Fruit fly (Drosophila melanogaster) whole organism, embryonic: ENCODE data around the gene Traf-like.

Experiments
- Atf6 ChIP-seq: fragments of 200-800 bp; sonication (Bioruptor generic); IDR thresholded peaks from 2 replicates; pipeline ENCODE4 v1.3.6; 2022; ENCODE audit warnings: missing biosample characterization, missing genetic modification characterization
- Blimp-1 ChIP-seq: fragments of 200-800 bp; sonication (Bioruptor generic); optimal IDR thresholded peaks from 3 replicates; lab custom pipeline; 2018; ENCODE audit warnings: missing biosample characterization, missing genetic modification characterization, mild to moderate bottlenecking, moderate library complexity, missing genetic modification reagents
- CG1233 ChIP-seq: fragments of 200-800 bp; sonication (Bioruptor generic); optimal IDR thresholded peaks from 4 replicates; lab custom pipeline; 2018; ENCODE audit warnings: missing biosample characterization, mild to moderate bottlenecking, missing genetic modification characterization
- CG12744 ChIP-seq: fragments of 200-800 bp; sonication (Bioruptor generic); optimal IDR thresholded peaks from 2 replicates; lab custom pipeline; 2016; ENCODE audit warnings: missing biosample characterization, missing genetic modification characterization
- CG14667 ChIP-seq: fragments of 200-800 bp; sonication (Bioruptor generic); IDR thresholded peaks from 2 replicates; pipeline ENCODE4 v1.3.6; 2022; ENCODE audit warnings: missing biosample characterization, missing genetic modification characterization
- CG1529 ChIP-seq: fragments of 200-800 bp; sonication (Bioruptor generic); optimal IDR thresholded peaks from 3 replicates; lab custom pipeline; 2018; ENCODE audit warnings: missing biosample characterization, missing genetic modification characterization
- CG15696 ChIP-seq: fragments of 200-800 bp; sonication (Bioruptor generic); optimal IDR thresholded peaks from 2 replicates; lab custom pipeline; 2019; ENCODE audit warnings: missing biosample characterization, mild to moderate bottlenecking, missing genetic modification characterization, moderate library complexity
- CG16779 ChIP-seq: fragments of 200-800 bp; sonication (Bioruptor generic); IDR thresholded peaks from 2 replicates; pipeline ENCODE4 v1.3.6; 2022; ENCODE audit warnings: missing biosample characterization, missing genetic modification characterization
- CG30020 ChIP-seq: fragments of 200-800 bp; optimal IDR thresholded peaks from 2 replicates; lab custom pipeline; 2019; ENCODE audit warnings: missing biosample characterization, mild to moderate bottlenecking, missing genetic modification characterization, moderate library complexity
- CG30431 ChIP-seq: fragments of 200-800 bp; sonication (Bioruptor generic); optimal IDR thresholded peaks from 2 replicates; lab custom pipeline; 2017; ENCODE audit warnings: missing biosample characterization, missing genetic modification characterization
- CG31441 ChIP-seq: fragments of 200-800 bp; sonication (Bioruptor generic); IDR thresholded peaks from 2 replicates; pipeline ENCODE4 v1.3.6; 2022; ENCODE audit warnings: missing biosample characterization, missing genetic modification characterization
- CG34224 ChIP-seq: fragments of 200-800 bp; sonication (Bioruptor generic); IDR thresholded peaks from 3 replicates; pipeline ENCODE4 v1.3.6; 2022; ENCODE audit warnings: missing biosample characterization, missing genetic modification characterization; ENCODE audit not compliant: partially characterized antibody
- CG34376 ChIP-seq: fragments of 200-800 bp; sonication (Bioruptor generic); optimal IDR thresholded peaks from 2 replicates; lab custom pipeline; 2018; ENCODE audit warnings: missing biosample characterization, mild to moderate bottlenecking, missing genetic modification characterization
- CG4360 ChIP-seq: fragments of 200-800 bp; sonication (Bioruptor generic); IDR thresholded peaks from 2 replicates; pipeline ENCODE4 v1.3.6; 2022; ENCODE audit warnings: missing biosample characterization, missing genetic modification characterization
- CG6254 ChIP-seq: fragments of 200-800 bp; sonication (Bioruptor generic); optimal IDR thresholded peaks from 3 replicates; lab custom pipeline; 2017; ENCODE audit warnings: mild to moderate bottlenecking, missing biosample characterization, missing genetic modification reagents, missing genetic modification characterization
- CG7372 ChIP-seq: fragments of 200-800 bp; sonication (Bioruptor generic); IDR thresholded peaks from 2 replicates; pipeline ENCODE4 v1.3.6; 2022; ENCODE audit warnings: missing biosample characterization, missing genetic modification characterization
- CHES-1-like ChIP-seq: fragments of 200-800 bp; sonication (Bioruptor generic); optimal IDR thresholded peaks from 2 replicates; lab custom pipeline; 2016; ENCODE audit warnings: missing biosample characterization, missing genetic modification characterization
- CkIIα-i1 ChIP-seq: fragments of 200-800 bp; sonication (Bioruptor generic); IDR thresholded peaks from 2 replicates; pipeline ENCODE4 v1.3.6; 2022; ENCODE audit warnings: missing biosample characterization, missing genetic modification characterization
- D ChIP-seq, 2 experiments: fragments of 200-800 bp in 1 of 2; fragments of >200 bp in 1 of 2; sonication (Bioruptor generic) in 1 of 2; optimal IDR thresholded peaks; 2 replicates in 1 of 2; 3 replicates in 1 of 2; lab custom pipeline; 2017; ENCODE audit warnings: mild to moderate bottlenecking in 1 of 2, missing biosample characterization in 1 of 2, missing genetic modification characterization in 1 of 2, missing genetic modification reagents in 1 of 2
- Dbx ChIP-seq: fragments of 200-800 bp; sonication (Bioruptor generic); IDR thresholded peaks from 3 replicates; pipeline ENCODE4 v1.3.6; 2022; ENCODE audit warnings: missing biosample characterization, missing genetic modification characterization
- Dip3 ChIP-seq: fragments of 200-800 bp; sonication (Bioruptor generic); optimal IDR thresholded peaks from 3 replicates; lab custom pipeline; 2016; ENCODE audit warnings: missing biosample characterization, missing genetic modification characterization
- Doc2 ChIP-seq: fragments of 200-800 bp; sonication (Bioruptor generic); IDR thresholded peaks from 2 replicates; pipeline ENCODE4 v1.3.6; 2022; ENCODE audit warnings: missing biosample characterization, missing genetic modification characterization
- Elba2 ChIP-seq: fragments of 200-800 bp; sonication (Bioruptor generic); optimal IDR thresholded peaks from 3 replicates; lab custom pipeline; 2016; ENCODE audit warnings: missing biosample characterization, missing genetic modification characterization
- Gsc ChIP-seq: fragments of 200-800 bp; sonication (Bioruptor generic); IDR thresholded peaks from 2 replicates; pipeline ENCODE4 v1.3.6; 2022; ENCODE audit warnings: missing biosample characterization, missing genetic modification characterization
- Nf-YC ChIP-seq: fragments of 200-800 bp; optimal IDR thresholded peaks from 3 replicates; lab custom pipeline; 2019; ENCODE audit warnings: missing biosample characterization, mild to moderate bottlenecking, missing genetic modification characterization, moderate library complexity
- Opbp ChIP-seq: fragments of 200-800 bp; sonication (Bioruptor generic); IDR thresholded peaks from 3 replicates; pipeline ENCODE4 v1.3.6; 2022; ENCODE audit warnings: missing biosample characterization, missing genetic modification characterization; ENCODE audit not compliant: partially characterized antibody
- Rfx ChIP-seq: fragments of 200-800 bp; sonication (Bioruptor generic); IDR thresholded peaks from 2 replicates; pipeline ENCODE4 v1.3.6; 2022; ENCODE audit warnings: missing biosample characterization, missing genetic modification characterization
- Side ChIP-seq: fragments of 200-800 bp; sonication (Bioruptor generic); optimal IDR thresholded peaks from 2 replicates; lab custom pipeline; 2016; ENCODE audit warnings: missing biosample characterization, missing genetic modification characterization
- Sox102F ChIP-seq: fragments of 200-800 bp; sonication (Bioruptor generic); optimal IDR thresholded peaks from 2 replicates; lab custom pipeline; 2018; ENCODE audit warnings: missing biosample characterization, mild to moderate bottlenecking, missing genetic modification characterization, moderate library complexity
- Tbp ChIP-seq: fragments of >200 bp; optimal IDR thresholded peaks from 2 replicates; lab custom pipeline; 2018; ENCODE audit warnings: missing biosample characterization, missing genetic modification characterization
- Vsx1 ChIP-seq: fragments of 200-800 bp; sonication (Bioruptor generic); optimal IDR thresholded peaks from 2 replicates; lab custom pipeline; 2017; ENCODE audit warnings: missing biosample characterization, mild to moderate bottlenecking, missing genetic modification characterization, missing genetic modification reagents
- Xrp1 ChIP-seq: fragments of 200-800 bp; sonication (Bioruptor generic); IDR thresholded peaks from 2 replicates; pipeline ENCODE4 v1.3.6; 2022; ENCODE audit warnings: missing biosample characterization, missing genetic modification characterization
- chinmo ChIP-seq: fragments of 200-800 bp; sonication (Bioruptor generic); IDR thresholded peaks from 4 replicates; pipeline ENCODE4 v1.3.6; 2022; ENCODE audit warnings: missing biosample characterization, missing genetic modification characterization; ENCODE audit not compliant: partially characterized antibody
- dan ChIP-seq: fragments of 200-800 bp; sonication (Bioruptor generic); IDR thresholded peaks from 2 replicates; pipeline ENCODE4 v1.3.6; 2022; ENCODE audit warnings: missing biosample characterization, missing genetic modification characterization
- gce ChIP-seq: fragments of 200-800 bp; sonication (Bioruptor generic); IDR thresholded peaks from 3 replicates; pipeline ENCODE4 v1.3.6; 2022; ENCODE audit warnings: missing biosample characterization, missing genetic modification characterization
- gcm ChIP-seq: fragments of 200-800 bp; sonication (Bioruptor generic); optimal IDR thresholded peaks from 2 replicates; lab custom pipeline; 2019; ENCODE audit warnings: missing biosample characterization, mild to moderate bottlenecking, missing genetic modification characterization, moderate library complexity
- inv ChIP-seq: fragments of 200-800 bp; sonication (Bioruptor generic); IDR thresholded peaks from 2 replicates; pipeline ENCODE4 v1.3.6; 2022; ENCODE audit warnings: missing biosample characterization, missing genetic modification characterization; ENCODE audit not compliant: partially characterized antibody
- nerfin-2 ChIP-seq: fragments of 200-800 bp; sonication (Bioruptor generic); IDR thresholded peaks from 2 replicates; pipeline ENCODE4 v1.3.6; 2022; ENCODE audit warnings: missing biosample characterization, missing genetic modification characterization; ENCODE audit not compliant: partially characterized antibody
- nom ChIP-seq: fragments of 200-800 bp; sonication (Bioruptor generic); optimal IDR thresholded peaks from 2 replicates; lab custom pipeline; 2017; ENCODE audit warnings: missing biosample characterization, missing genetic modification characterization, mild to moderate bottlenecking, moderate library complexity, missing genetic modification reagents
- org-1 ChIP-seq: fragments of 200-800 bp; sonication (Bioruptor generic); optimal IDR thresholded peaks from 2 replicates; lab custom pipeline; 2017; ENCODE audit warnings: missing biosample characterization, missing genetic modification characterization
- otp ChIP-seq: fragments of 200-800 bp; sonication (Bioruptor generic); IDR thresholded peaks from 3 replicates; pipeline ENCODE4, ENCODE4 v1.3.6; 2022; ENCODE audit warnings: missing biosample characterization, missing genetic modification characterization
- pho ChIP-seq: fragments of 200-800 bp; sonication (Bioruptor generic); optimal IDR thresholded peaks from 2 replicates; lab custom pipeline; 2016; ENCODE audit warnings: missing biosample characterization, missing genetic modification characterization
- repo ChIP-seq: fragments of 200-800 bp; sonication (Bioruptor generic); optimal IDR thresholded peaks from 2 replicates; lab custom pipeline; 2016; ENCODE audit warnings: missing biosample characterization, missing genetic modification characterization
- sima ChIP-seq: fragments of 200-800 bp; sonication (Bioruptor generic); optimal IDR thresholded peaks from 2 replicates; lab custom pipeline; 2016; ENCODE audit warnings: missing biosample characterization, missing genetic modification characterization
- sisA ChIP-seq: fragments of 200-800 bp; sonication (Bioruptor generic); IDR thresholded peaks from 2 replicates; pipeline ENCODE4 v1.3.6; 2022; ENCODE audit warnings: missing biosample characterization, missing genetic modification characterization
- sna ChIP-seq: fragments of 200-800 bp; sonication (Bioruptor generic); IDR thresholded peaks from 2 replicates; pipeline ENCODE4 v1.3.6; 2022; ENCODE audit warnings: missing biosample characterization, missing genetic modification characterization; ENCODE audit not compliant: partially characterized antibody
- tap ChIP-seq: fragments of 200-800 bp; optimal IDR thresholded peaks from 3 replicates; lab custom pipeline; 2019; ENCODE audit warnings: missing biosample characterization, mild to moderate bottlenecking, missing genetic modification characterization, moderate library complexity
- trh ChIP-seq: fragments of 200-800 bp; sonication (Bioruptor generic); optimal IDR thresholded peaks from 2 replicates; lab custom pipeline; 2016; ENCODE audit warnings: missing biosample characterization, missing genetic modification characterization
- vvl ChIP-seq: fragments of 200-800 bp; sonication (Bioruptor generic); IDR thresholded peaks from 2 replicates; pipeline ENCODE4 v1.3.6; 2022; ENCODE audit warnings: missing biosample characterization, missing genetic modification characterization
- z ChIP-seq: fragments of 200-800 bp; sonication (Bioruptor generic); IDR thresholded peaks from 3 replicates; pipeline ENCODE4 v1.3.6; 2022; ENCODE audit warnings: missing biosample characterization, missing genetic modification characterization
- zf30C ChIP-seq: fragments of 200-800 bp; sonication (Bioruptor generic); optimal IDR thresholded peaks from 3 replicates; lab custom pipeline; 2018; ENCODE audit warnings: missing biosample characterization, mild to moderate bottlenecking, missing genetic modification characterization

Traf-like gene

DNA sequence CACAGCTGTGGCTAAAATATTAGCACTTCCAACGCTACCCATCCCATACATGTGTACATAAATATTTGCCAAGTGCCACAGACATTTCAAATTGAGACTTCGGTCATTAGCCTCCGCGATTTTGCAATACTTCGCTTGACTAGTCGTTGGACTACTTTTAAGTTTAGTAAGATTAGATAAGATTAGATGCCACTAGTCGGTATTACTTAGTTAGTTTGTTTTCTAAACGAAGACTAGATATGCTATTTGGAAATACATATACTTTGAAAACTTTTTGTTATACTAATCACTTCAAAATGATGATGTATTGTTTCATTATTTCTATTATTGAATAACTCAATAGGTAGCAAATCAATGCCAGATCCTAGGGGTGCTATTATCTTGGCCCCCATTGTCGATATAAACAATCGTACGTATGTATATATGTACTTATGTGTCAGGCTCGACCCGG lies 28.9 kb upstream of the Traf-like start (continued):
- TF ChIP-seq Atf6 (GFP tag; lab: Robert Waterston, UW) (peak; percentile 51; the same call in 1 of the 2 replicates), CG14667 (GFP tag; lab: Robert Waterston, UW) (no peak), CG30020 (tag; lab: Kevin White, UChicago) (no peak), org-1 (peak; percentile 47), nerfin-2 (GFP tag; lab: Robert Waterston, UW) (no peak), Gsc (GFP tag; lab: Robert Waterston, UW) (no peak), CG4360 (no peak), gcm (peak; percentile 18), Xrp1 (GFP tag; lab: Robert Waterston, UW) (no peak; the same call in 1 of the 2 replicates), zf30C (GFP tag; lab: Kevin White, UChicago) (no peak), CHES-1-like (GFP tag; lab: Kevin White, UChicago) (peak; percentile 26), Opbp (no peak), trh (GFP tag; lab: Kevin White, UChicago) (no peak), z (no peak), sisA (GFP tag; lab: Robert Waterston, UW) (no peak), Dbx (GFP tag; lab: Robert Waterston, UW) (no peak), CG31441 (GFP tag; lab: Robert Waterston, UW) (peak; percentile 58; the same call in 1 of the 2 replicates), gce (no peak), Elba2 (GFP tag; lab: Kevin White, UChicago) (no peak), CG12744 (GFP tag; lab: Kevin White, UChicago) (peak; percentile 14), pho (GFP tag; lab: Kevin White, UChicago) (peak; percentile 51), CG30431 (GFP tag; lab: Kevin White, UChicago) (no peak), Nf-YC (tag; lab: Kevin White, UChicago) (peak; percentile 7), Blimp-1 (no peak), CG6254 (GFP tag; lab: Kevin White, UChicago) (no peak), inv (GFP tag; lab: Robert Waterston, UW) (no peak), CG16779 (GFP tag; lab: Robert Waterston, UW) (no peak), chinmo (GFP tag; lab: Robert Waterston, UW) (no peak), sima (GFP tag; lab: Kevin White, UChicago) (no peak), CG1529 (GFP tag; lab: Kevin White, UChicago) (no peak), vvl (GFP tag; lab: Robert Waterston, UW) (0 out of 2 replicates have a peak, but pooled peaks have one; percentile 22), Vsx1 (GFP tag; lab: Kevin White, UChicago) (no peak), CG7372 (GFP tag; lab: Robert Waterston, UW) (no peak), otp (GFP tag; lab: Robert Waterston, UW) (no peak), CkIIα-i1 (GFP tag; lab: Robert Waterston, UW) (no peak), Sox102F (peak; percentile 21), Rfx (peak; percentile 19; the same call in 1 of the 2 replicates), Doc2 (GFP tag; lab: Robert Waterston, UW) (no peak), Tbp (GFP tag; lab: Kevin White, UChicago) (no peak), nom (GFP tag; lab: Kevin White, UChicago) (no peak), CG15696 (no peak), tap (tag; lab: Kevin White, UChicago) (peak; percentile 36), D (optimal IDR thresholded peaks at IDR 0.05; lab: Kevin White, UChicago) (no peak), D (GFP tag; optimal IDR thresholded peaks at IDR 0.05; lab: Kevin White, UChicago) (peak; percentile 18), repo (GFP tag; lab: Kevin White, UChicago) (no peak), CG34376 (GFP tag; lab: Kevin White, UChicago) (no peak), dan (GFP tag; lab: Robert Waterston, UW) (no peak), sna (GFP tag; lab: Robert Waterston, UW) (no peak), CG34224 (GFP tag; lab: Robert Waterston, UW) (no peak), Dip3 (peak; percentile 37), CG1233 (GFP tag; lab: Kevin White, UChicago) (peak; percentile 25), Side (GFP tag; lab: Kevin White, UChicago) (no peak)
